Worm (Caenorhabditis elegans): Measurements from ENCODE around the gene rsp-1.

DNA sequence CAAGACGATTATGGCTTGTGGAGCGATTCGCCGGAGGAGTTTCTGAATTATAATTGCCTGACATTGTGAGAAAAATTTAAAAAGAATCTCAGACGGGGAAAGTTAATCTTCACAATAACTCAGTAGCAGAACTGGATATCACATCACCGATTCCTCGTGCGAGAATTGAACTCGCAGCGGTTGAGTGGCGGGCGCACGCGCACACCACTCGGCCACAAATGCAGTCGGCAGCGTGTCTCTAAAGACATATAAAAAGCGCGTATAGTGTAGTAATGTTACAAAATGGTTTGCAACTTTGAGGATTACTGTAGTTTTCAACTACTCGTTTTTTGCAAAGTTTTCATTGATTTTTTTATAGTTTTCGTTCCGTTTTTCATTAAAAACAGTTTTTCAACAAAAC lies 31.4 kb downstream of the rsp-1 start:
- TF ChIP-seq nhr-25 (tag; optimal IDR thresholded peaks at IDR 0.05), result peak; percentile 77
- TF ChIP-seq ZK546.5 (tag; optimal IDR thresholded peaks at IDR 0.05), result no peak
- TF ChIP-seq ceh-9 (tag; optimal IDR thresholded peaks at IDR 0.05), result no peak
- TF ChIP-seq unc-62 (GFP tag; optimal IDR thresholded peaks at IDR 0.05), result no peak
- no peak for TF ChIP-seq nhr-11 (tag; optimal IDR thresholded peaks at IDR 0.05)
- no peak for TF ChIP-seq ceh-82 (tag; optimal IDR thresholded peaks at IDR 0.05)
- no peak for TF ChIP-seq pha-4 (tag; optimal IDR thresholded peaks at IDR 0.05)
- TF ChIP-seq elt-1 (tag; optimal IDR thresholded peaks at IDR 0.05), result no peak
- no peak for TF ChIP-seq zag-1 (tag; optimal IDR thresholded peaks at IDR 0.05)
- no peak for TF ChIP-seq nfya-1 (tag; optimal IDR thresholded peaks at IDR 0.05; ENCODE audit: insufficient read depth)
- peak; percentile 48 for TF ChIP-seq skn-1 (tag; optimal IDR thresholded peaks at IDR 0.05)
- TF ChIP-seq eor-1 (tag; optimal IDR thresholded peaks at IDR 0.05), result no peak

All from whole organism, L3 larva.